Worm (Caenorhabditis elegans) whole organism, early embryonic: ENCODE data around the gene his-64.

ENCODE experiments used
- B0310.2 ChIP-seq: sonication (generic microtip); optimal IDR thresholded peaks from 2 replicates; lab custom pipeline; 2016; ENCODE audit warnings: mild to moderate bottlenecking, missing genetic modification characterization, missing compliant biosample characterization
- tbx-37 ChIP-seq: fragments of 200-800 bp; sonication (Bioruptor generic); conservative IDR thresholded peaks from 2 replicates; pipeline ENCODE4 v1.3.6; 2022; ENCODE audit warnings: missing genetic modification reagents, missing genetic modification characterization, missing compliant biosample characterization

DNA sequence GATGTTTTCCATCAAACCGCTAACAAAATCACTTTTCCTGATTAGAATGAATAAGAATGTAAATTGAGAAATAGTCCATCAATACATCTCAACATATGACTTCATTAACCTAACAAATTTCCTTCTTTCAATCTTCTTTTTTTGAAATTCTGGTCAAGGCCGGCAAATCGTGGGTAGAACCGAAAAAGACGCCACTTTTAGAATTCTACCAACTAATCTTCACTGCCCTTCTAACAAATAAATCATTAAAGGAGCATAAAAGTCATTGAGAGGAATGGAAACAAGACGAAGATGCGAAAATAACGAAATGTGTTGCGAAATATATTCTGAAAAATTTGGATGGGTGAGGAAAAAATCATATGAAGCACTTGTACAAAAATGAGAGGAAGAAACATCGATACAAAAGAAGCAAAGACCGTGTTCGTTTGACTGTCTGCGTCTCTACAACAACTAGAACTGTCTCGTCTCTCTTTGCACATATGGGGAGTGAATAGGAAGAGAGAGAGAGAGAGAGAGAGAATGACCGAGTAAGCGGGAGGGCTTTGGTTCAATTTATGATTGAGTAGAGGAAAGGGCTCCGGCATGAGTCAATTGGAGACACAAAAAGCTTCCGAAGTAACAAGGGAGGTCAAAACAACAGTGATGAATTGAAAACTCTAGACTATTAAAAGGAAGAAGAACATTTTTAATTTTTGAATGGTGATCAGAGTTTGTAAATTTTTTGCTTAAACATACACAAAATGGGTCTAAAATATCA, 42.9 kb upstream of the his-64 start:
- TF ChIP-seq B0310.2 (tag; lab: Kevin White, UChicago) (no peak), tbx-37 (GFP tag; lab: Robert Waterston, UW) (no peak)
